Fruit fly (Drosophila melanogaster) S2 (cell line): ENCODE data around the gene Or23a.

Experiments used
- CG8478 ChIP-seq: fragments of >200 bp; optimal IDR thresholded peaks from 2 replicates; lab custom pipeline; 2018
- CTCF ChIP-seq, 2 experiments: fragments of >200 bp; optimal IDR thresholded peaks; 2 replicates each; lab custom pipeline; 2018

dm6 chr2L:2652314-2652713 is 1.5 kb upstream of the Or23a start, which contains the start of gene CG33125:
- TF ChIP-seq CG8478 (lab: Kevin White, UChicago) (no peak), CTCF (optimal IDR thresholded peaks at IDR 0.05; lab: Kevin White, UChicago) (no peak)
